Worm (Caenorhabditis elegans): Measurements from ENCODE around the gene vhl-1.

ce11 chrX:11351288-11351687 is 44.1 kb downstream of the vhl-1 start:
- TF ChIP-seq fkh-4 (tag; optimal IDR thresholded peaks at IDR 0.05; ENCODE audit: borderline replicate concordance), result no peak
- TF ChIP-seq ama-1 (optimal IDR thresholded peaks at IDR 0.05), result no peak
- no peak for TF ChIP-seq nhr-237 (tag; optimal IDR thresholded peaks at IDR 0.05)
- no peak for TF ChIP-seq ztf-11 (tag; optimal IDR thresholded peaks at IDR 0.05)
- TF ChIP-seq zip-4 (GFP tag; optimal IDR thresholded peaks at IDR 0.05), result no peak
